Worm (Caenorhabditis elegans) whole organism, young adult: ENCODE data around the gene col-34.

Experiments
- B0035.1 ChIP-seq: sonication (generic microtip); optimal IDR thresholded peaks from 2 replicates; lab custom pipeline; 2016; ENCODE audit warnings: missing genetic modification characterization, mild to moderate bottlenecking, missing compliant biosample characterization, missing genotype, missing genetic modification reagents
- B0261.1 ChIP-seq: sonication (generic microtip); optimal IDR thresholded peaks from 2 replicates; lab custom pipeline; 2016; ENCODE audit warnings: mild to moderate bottlenecking, missing genetic modification characterization, moderate library complexity, missing compliant biosample characterization
- B0336.3 ChIP-seq: fragments of 200-800 bp; sonication (Bioruptor generic); IDR thresholded peaks from 2 replicates; pipeline ENCODE4 v1.3.6; 2022; ENCODE audit warnings: missing genetic modification characterization, missing compliant biosample characterization
- C06A6.2 ChIP-seq: fragments of 200-800 bp; sonication (Bioruptor generic); conservative IDR thresholded peaks from 2 replicates; pipeline ENCODE4 v1.3.6; 2022; ENCODE audit warnings: missing genetic modification characterization, missing compliant biosample characterization
- C17E4.6 ChIP-seq: fragments of 200-800 bp; sonication (Bioruptor generic); IDR thresholded peaks from 2 replicates; pipeline ENCODE4 v1.3.6; 2022; ENCODE audit warnings: missing genetic modification reagents, missing genetic modification characterization, missing compliant biosample characterization
- D2030.7 ChIP-seq: fragments of 200-800 bp; sonication (Bioruptor generic); IDR thresholded peaks from 2 replicates; pipeline ENCODE4 v1.3.6; 2022; ENCODE audit warnings: missing genetic modification reagents, missing genetic modification characterization, missing compliant biosample characterization
- F57A8.1 ChIP-seq: fragments of 200-800 bp; sonication (Bioruptor generic); optimal IDR thresholded peaks from 2 replicates; lab custom pipeline; 2018; ENCODE audit warnings: mild to moderate bottlenecking, missing genetic modification characterization, moderate library complexity, missing compliant biosample characterization
- atf-7 ChIP-seq: sonication (generic microtip); optimal IDR thresholded peaks from 2 replicates; lab custom pipeline; 2017; ENCODE audit warnings: mild to moderate bottlenecking, missing genetic modification characterization, missing compliant biosample characterization
- attf-5 ChIP-seq: fragments of 200-800 bp; sonication (Bioruptor generic); optimal IDR thresholded peaks from 2 replicates; lab custom pipeline; 2018; ENCODE audit warnings: mild to moderate bottlenecking, missing genetic modification characterization, missing compliant biosample characterization
- cebp-1 ChIP-seq, 2 experiments: fragments of 200-800 bp in 1 of 2; sonication (Bioruptor generic) in 1 of 2; sonication (generic microtip) in 1 of 2; IDR thresholded peaks in 1 of 2; optimal IDR thresholded peaks in 1 of 2; 2 replicates each; pipeline versions ENCODE4 v1.3.6 to Lab custom; 2017 to 2022; ENCODE audit warnings: missing compliant biosample characterization in 2 of 2, missing genetic modification characterization in 2 of 2, mild to moderate bottlenecking in 1 of 2, missing genetic modification reagents in 1 of 2, moderate library complexity in 1 of 2
- cebp-2 ChIP-seq: fragments of 200-800 bp; sonication (Bioruptor generic); IDR thresholded peaks from 2 replicates; pipeline ENCODE4 v1.3.6; 2022; ENCODE audit warnings: missing genetic modification characterization, missing compliant biosample characterization
- ceh-91 ChIP-seq: fragments of 200-800 bp; sonication (Bioruptor generic); IDR thresholded peaks from 2 replicates; pipeline ENCODE4 v1.3.6; 2022; ENCODE audit warnings: missing genetic modification reagents, missing genetic modification characterization, missing compliant biosample characterization
- dox-1 ChIP-seq: fragments of 200-800 bp; sonication (Bioruptor generic); IDR thresholded peaks from 2 replicates; pipeline ENCODE4 v1.3.6; 2022; ENCODE audit warnings: missing genetic modification reagents, missing genetic modification characterization, missing compliant biosample characterization
- dpff-1 ChIP-seq: sonication (generic microtip); optimal IDR thresholded peaks from 2 replicates; lab custom pipeline; 2017; ENCODE audit warnings: mild to moderate bottlenecking, missing genetic modification characterization, missing compliant biosample characterization
- egl-18 ChIP-seq: fragments of 200-800 bp; sonication (Bioruptor generic); IDR thresholded peaks from 2 replicates; pipeline ENCODE4 v1.3.6; 2022; ENCODE audit warnings: missing genetic modification reagents, missing genetic modification characterization, missing compliant biosample characterization
- egrh-3 ChIP-seq: fragments of 200-800 bp; sonication (Bioruptor generic); IDR thresholded peaks from 2 replicates; pipeline ENCODE4 v1.3.6; 2022; ENCODE audit warnings: missing genetic modification reagents, missing genetic modification characterization, missing compliant biosample characterization
- ekl-4 ChIP-seq: fragments of 200-800 bp; sonication (Bioruptor generic); IDR thresholded peaks from 2 replicates; pipeline ENCODE4 v1.3.6; 2022; ENCODE audit warnings: missing genetic modification reagents, missing genetic modification characterization, missing compliant biosample characterization
- hlh-26 ChIP-seq: fragments of 200-800 bp; sonication (Bioruptor generic); conservative IDR thresholded peaks from 2 replicates; pipeline ENCODE4 v1.3.6; 2022; ENCODE audit warnings: missing genetic modification reagents, missing genetic modification characterization, missing compliant biosample characterization
- hrde-1 ChIP-seq: sonication (generic microtip); optimal IDR thresholded peaks from 2 replicates; lab custom pipeline; 2016; ENCODE audit warnings: missing genetic modification characterization, mild to moderate bottlenecking, missing compliant biosample characterization, moderate library complexity, missing genotype, missing genetic modification reagents, borderline replicate concordance
- let-526 ChIP-seq: fragments of 200-800 bp; sonication (Bioruptor generic); IDR thresholded peaks from 2 replicates; pipeline ENCODE4 v1.3.6; 2022; ENCODE audit warnings: missing genetic modification reagents, missing genetic modification characterization, missing compliant biosample characterization
- let-607 ChIP-seq, 2 experiments: fragments of 200-800 bp in 1 of 2; sonication (Bioruptor generic) in 1 of 2; sonication (generic microtip) in 1 of 2; optimal IDR thresholded peaks; 2 replicates each; lab custom pipeline; 2016 to 2018; ENCODE audit warnings: mild to moderate bottlenecking in 2 of 2, missing compliant biosample characterization in 2 of 2, missing genetic modification characterization in 2 of 2, moderate library complexity in 2 of 2, missing genotype in 1 of 2
- lir-1 ChIP-seq: fragments of 200-800 bp; sonication (Bioruptor generic); conservative IDR thresholded peaks from 2 replicates; pipeline ENCODE4 v1.3.6; 2022; ENCODE audit warnings: missing genetic modification reagents, missing genetic modification characterization, missing compliant biosample characterization
- lsl-1 ChIP-seq: fragments of 200-800 bp; sonication (Bioruptor generic); optimal IDR thresholded peaks from 2 replicates; lab custom pipeline; 2018; ENCODE audit warnings: mild to moderate bottlenecking, missing genetic modification characterization, moderate library complexity, missing compliant biosample characterization
- mcd-1 ChIP-seq: fragments of 200-800 bp; sonication (Bioruptor generic); IDR thresholded peaks from 2 replicates; pipeline ENCODE4 v1.3.6; 2022; ENCODE audit warnings: missing genetic modification reagents, missing genetic modification characterization, missing compliant biosample characterization
- nfya-1 ChIP-seq: sonication (generic microtip); optimal IDR thresholded peaks from 2 replicates; lab custom pipeline; 2017; ENCODE audit warnings: antibody characterized with exemption, missing compliant biosample characterization, missing genetic modification characterization, borderline replicate concordance; ENCODE audit not compliant: insufficient read depth
- nhr-80 ChIP-seq: sonication (generic microtip); optimal IDR thresholded peaks from 2 replicates; lab custom pipeline; 2016; ENCODE audit warnings: missing genetic modification characterization, missing compliant biosample characterization
- pbrm-1 ChIP-seq: fragments of 200-800 bp; sonication (Bioruptor generic); IDR thresholded peaks from 2 replicates; pipeline ENCODE4 v1.3.6; 2022; ENCODE audit warnings: missing genetic modification reagents, missing genetic modification characterization, missing compliant biosample characterization
- rcor-1 ChIP-seq: fragments of 200-800 bp; sonication (Bioruptor generic); IDR thresholded peaks from 2 replicates; pipeline ENCODE4 v1.3.6; 2022; ENCODE audit warnings: missing genetic modification reagents, missing genetic modification characterization, missing compliant biosample characterization
- sdz-38 ChIP-seq: sonication (generic microtip); optimal IDR thresholded peaks from 2 replicates; lab custom pipeline; 2016; ENCODE audit warnings: missing genotype, missing genetic modification characterization, missing compliant biosample characterization
- snpc-1.1 ChIP-seq: sonication (generic microtip); optimal IDR thresholded peaks from 2 replicates; lab custom pipeline; 2017; ENCODE audit warnings: missing genetic modification characterization, mild to moderate bottlenecking, missing compliant biosample characterization, antibody characterized with exemption, moderate library complexity, missing genotype, missing genetic modification reagents; ENCODE audit not compliant: insufficient read depth
- snpc-3.4 ChIP-seq: sonication (generic microtip); optimal IDR thresholded peaks from 2 replicates; lab custom pipeline; 2017; ENCODE audit warnings: missing genetic modification characterization, mild to moderate bottlenecking, missing compliant biosample characterization, antibody characterized with exemption, moderate library complexity, missing genotype, missing genetic modification reagents
- somi-1 ChIP-seq: fragments of 200-800 bp; sonication (Bioruptor generic); optimal IDR thresholded peaks from 2 replicates; lab custom pipeline; 2018; ENCODE audit warnings: mild to moderate bottlenecking, missing genetic modification characterization, missing compliant biosample characterization
- sptf-2 ChIP-seq: fragments of 200-800 bp; sonication (Bioruptor generic); optimal IDR thresholded peaks from 2 replicates; lab custom pipeline; 2018; ENCODE audit warnings: mild to moderate bottlenecking, missing genetic modification characterization, missing compliant biosample characterization
- tlf-1 ChIP-seq: fragments of 200-800 bp; sonication (Bioruptor generic); optimal IDR thresholded peaks from 2 replicates; lab custom pipeline; 2018; ENCODE audit warnings: mild to moderate bottlenecking, missing genetic modification characterization, missing compliant biosample characterization
- unc-130 ChIP-seq: sonication (generic microtip); optimal IDR thresholded peaks from 2 replicates; lab custom pipeline; 2016; ENCODE audit warnings: missing genetic modification reagents, missing genetic modification characterization, missing compliant biosample characterization
- zfh-2 ChIP-seq: fragments of 200-800 bp; sonication (Bioruptor generic); conservative IDR thresholded peaks from 2 replicates; pipeline ENCODE4 v1.3.6; 2022; ENCODE audit warnings: missing genetic modification reagents, missing genetic modification characterization, missing compliant biosample characterization
- ztf-25 ChIP-seq: fragments of 200-800 bp; sonication (Bioruptor generic); IDR thresholded peaks from 2 replicates; pipeline ENCODE4 v1.3.6; 2022; ENCODE audit warnings: missing genetic modification reagents, missing genetic modification characterization, missing compliant biosample characterization

The col-34 gene

ce11 chrIV:4262993-4263392 lies 18.6 kb upstream of the col-34 start, which contains the start of gene col-33:
Gene col-33, plus strand, starts transcription at chrIV:4263293.
- TF ChIP-seq rcor-1 = no peak
- TF ChIP-seq let-607 (tag; optimal IDR thresholded peaks at IDR 0.05; lab: Kevin White, UChicago) = no peak
- no peak for TF ChIP-seq ceh-91 (GFP tag; lab: Robert Waterston, UW)
- no peak for TF ChIP-seq sptf-2 (GFP tag; lab: Kevin White, UChicago)
- TF ChIP-seq hlh-26 (GFP tag; lab: Robert Waterston, UW) = no peak
- no peak for TF ChIP-seq snpc-1.1 (tag; lab: Kevin White, UChicago)
- no peak for TF ChIP-seq pbrm-1 (GFP tag; lab: Robert Waterston, UW)
- no peak for TF ChIP-seq sdz-38 (tag; lab: Kevin White, UChicago)
- TF ChIP-seq ekl-4 (GFP tag; lab: Robert Waterston, UW) = no peak
- no peak for TF ChIP-seq hrde-1
- no peak for TF ChIP-seq lir-1
- no peak for TF ChIP-seq F57A8.1 (GFP tag; lab: Kevin White, UChicago)
- TF ChIP-seq egl-18 (GFP tag; lab: Robert Waterston, UW) = no peak
- TF ChIP-seq dpff-1 (tag; lab: Kevin White, UChicago) = no peak
- TF ChIP-seq B0261.1 (tag; lab: Kevin White, UChicago) = no peak
- TF ChIP-seq mcd-1 = no peak
- no peak for TF ChIP-seq attf-5 (GFP tag; lab: Kevin White, UChicago)
- no peak for TF ChIP-seq C06A6.2 (GFP tag; lab: Robert Waterston, UW)
- TF ChIP-seq atf-7 (tag; lab: Kevin White, UChicago) = no peak
- TF ChIP-seq, all 124 proteins: peak for 0

ce11 chrIV:4259433-4259832 lies 15.0 kb upstream of the col-34 start:
- TF ChIP-seq ekl-4 (GFP tag; lab: Robert Waterston, UW) = no peak
- peak; percentile 45 for TF ChIP-seq nhr-80 (tag; lab: Kevin White, UChicago)
- TF ChIP-seq dox-1 (GFP tag; lab: Robert Waterston, UW) = 0 out of 2 replicates have a peak, but pooled peaks have one; percentile 40

DNA sequence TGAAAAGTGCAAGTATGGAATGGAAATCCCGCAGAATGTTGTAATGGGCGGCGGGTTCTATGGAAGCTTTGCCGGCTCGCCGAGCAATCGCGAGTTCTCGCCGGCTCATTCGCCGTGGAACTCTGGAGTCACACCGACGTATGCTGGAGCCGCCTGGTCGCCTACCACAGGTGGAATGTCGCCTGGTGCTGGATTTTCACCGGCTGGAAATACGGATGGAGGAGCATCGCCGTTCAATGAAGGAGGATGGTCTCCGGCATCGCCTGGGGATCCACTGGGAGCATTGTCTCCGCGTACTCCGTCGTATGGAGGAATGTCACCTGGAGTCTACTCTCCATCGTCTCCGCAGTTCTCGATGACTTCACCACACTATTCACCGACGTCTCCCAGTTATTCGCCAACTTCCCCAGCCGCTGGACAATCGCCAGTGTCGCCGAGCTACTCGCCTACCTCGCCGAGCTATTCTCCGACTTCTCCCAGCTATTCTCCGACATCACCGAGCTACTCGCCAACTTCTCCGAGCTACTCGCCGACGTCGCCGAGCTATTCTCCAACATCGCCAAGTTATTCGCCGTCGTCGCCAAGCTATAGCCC lies 10.7 kb upstream of the col-34 start:
- TF ChIP-seq zfh-2 (peak; percentile 67), sptf-2 (GFP tag; lab: Kevin White, UChicago) (peak; percentile 16), ztf-25 (GFP tag; lab: Robert Waterston, UW) (no peak), egrh-3 (GFP tag; lab: Robert Waterston, UW) (peak; percentile 54; the same call in 1 of the 2 replicates), tlf-1 (GFP tag; lab: Kevin White, UChicago) (no peak), nfya-1 (tag; lab: Kevin White, UChicago) (no peak)

DNA sequence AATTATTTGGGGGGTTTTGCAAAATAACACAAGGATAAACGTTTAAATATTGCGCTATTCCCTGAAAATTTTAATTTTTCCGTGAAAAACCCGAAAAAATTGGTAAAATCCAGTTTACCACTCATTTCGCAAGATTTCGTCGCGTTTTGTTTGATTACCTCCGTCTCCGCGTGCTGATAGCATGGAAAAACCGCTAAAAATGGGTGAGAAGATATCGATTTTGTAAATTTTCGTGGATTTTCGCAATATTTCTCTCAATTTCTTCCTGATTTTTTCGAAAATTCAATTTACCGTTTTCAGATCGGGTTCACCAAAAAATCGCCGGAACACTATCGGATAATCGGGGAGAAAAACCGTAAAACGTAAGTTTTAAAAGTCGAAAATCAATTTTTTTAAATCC lies 3.4 kb upstream of the col-34 start, which contains the start of gene ama-1:
TSS of gene ama-1 (plus strand) at position 301 of the 400 bp plus-strand sequence.
- TF ChIP-seq B0035.1 = no peak
- no peak for TF ChIP-seq snpc-3.4 (tag; lab: Kevin White, UChicago)
- TF ChIP-seq lsl-1 (GFP tag; lab: Kevin White, UChicago) = peak; percentile 2
- TF ChIP-seq dpff-1 (tag; lab: Kevin White, UChicago) = no peak
- no peak for TF ChIP-seq C17E4.6 (GFP tag; lab: Robert Waterston, UW)
- no peak for TF ChIP-seq let-526 (GFP tag; lab: Robert Waterston, UW)
- TF ChIP-seq D2030.7 (GFP tag; lab: Robert Waterston, UW) = no peak
- TF ChIP-seq B0336.3 = no peak
- no peak for TF ChIP-seq egrh-3 (GFP tag; lab: Robert Waterston, UW)
- TF ChIP-seq somi-1 (GFP tag; lab: Kevin White, UChicago) = no peak
- TF ChIP-seq hrde-1 = no peak
- TF ChIP-seq unc-130 (GFP tag; lab: Kevin White, UChicago) = no peak
- TF ChIP-seq cebp-1 (GFP tag; IDR thresholded peaks at IDR 0.05; lab: Robert Waterston, UW) = no peak
- peak; percentile 72 for TF ChIP-seq cebp-1 (tag; optimal IDR thresholded peaks at IDR 0.05; lab: Kevin White, UChicago)
- no peak for TF ChIP-seq cebp-2
